Worm (Caenorhabditis elegans) whole organism, young adult: ENCODE measurements around the gene dnj-3.

Experiments used
- B0336.3 ChIP-seq: fragments of 200-800 bp; sonication (Bioruptor generic); IDR thresholded peaks from 2 replicates; pipeline ENCODE4 v1.3.6; 2022; ENCODE audit warnings: missing genetic modification characterization, missing compliant biosample characterization
- F49E8.2 ChIP-seq: sonication (generic microtip); optimal IDR thresholded peaks from 3 replicates; lab custom pipeline; 2017; ENCODE audit warnings: missing genetic modification characterization, mild to moderate bottlenecking, missing compliant biosample characterization, antibody characterized with exemption, moderate library complexity; ENCODE audit not compliant: insufficient read depth
- F52B5.7 ChIP-seq: sonication (generic microtip); optimal IDR thresholded peaks from 2 replicates; lab custom pipeline; 2016; ENCODE audit warnings: mild to moderate bottlenecking, missing genetic modification characterization, missing compliant biosample characterization
- F55B11.4 ChIP-seq: sonication (generic microtip); optimal IDR thresholded peaks from 2 replicates; lab custom pipeline; 2016; ENCODE audit warnings: missing compliant biosample characterization, missing genetic modification characterization, borderline replicate concordance; ENCODE audit not compliant: insufficient read depth
- Y56A3A.18 ChIP-seq: fragments of 200-800 bp; sonication (Bioruptor generic); IDR thresholded peaks from 2 replicates; pipeline ENCODE4 v1.3.6; 2022; ENCODE audit warnings: missing genetic modification reagents, missing genetic modification characterization, missing compliant biosample characterization
- athp-1 ChIP-seq: sonication (generic microtip); optimal IDR thresholded peaks from 2 replicates; lab custom pipeline; 2017; ENCODE audit warnings: mild to moderate bottlenecking, missing genetic modification characterization, missing compliant biosample characterization
- lin-26 ChIP-seq: fragments of 200-800 bp; sonication (Bioruptor generic); IDR thresholded peaks from 2 replicates; pipeline ENCODE4 v1.3.6; 2022; ENCODE audit warnings: missing genetic modification reagents, missing genetic modification characterization, missing compliant biosample characterization
- nhr-80 ChIP-seq: sonication (generic microtip); optimal IDR thresholded peaks from 2 replicates; lab custom pipeline; 2016; ENCODE audit warnings: missing genetic modification characterization, missing compliant biosample characterization
- pha-4 ChIP-seq: fragments of 150-350 bp; sonication (generic microtip); optimal IDR thresholded peaks from 2 replicates; lab custom pipeline; 2014; ENCODE audit warnings: missing biosample characterization, missing genetic modification reagents, missing genetic modification characterization
- sea-2 ChIP-seq: fragments of 200-800 bp; sonication (Bioruptor generic); IDR thresholded peaks from 2 replicates; pipeline ENCODE4 v1.3.6; 2022; ENCODE audit warnings: missing genetic modification characterization, missing compliant biosample characterization
- snpc-4 ChIP-seq, 5 experiments: fragments of 150-350 bp in 1 of 5; sonication (generic microtip) in 4 of 5; optimal IDR thresholded peaks; 2 replicates each; lab custom pipeline; 2014 to 2018; ENCODE audit warnings: missing genetic modification characterization in 5 of 5, missing biosample characterization in 3 of 5, antibody characterized with exemption in 2 of 5, mild to moderate bottlenecking in 2 of 5, missing compliant biosample characterization in 2 of 5, missing genotype in 2 of 5, moderate library complexity in 2 of 5, missing genetic modification reagents in 1 of 5
- unc-62 ChIP-seq: fragments of 150-350 bp; optimal IDR thresholded peaks from 2 replicates; lab custom pipeline; 2014; ENCODE audit warnings: missing biosample characterization, missing genetic modification reagents, missing genetic modification characterization

DNA sequence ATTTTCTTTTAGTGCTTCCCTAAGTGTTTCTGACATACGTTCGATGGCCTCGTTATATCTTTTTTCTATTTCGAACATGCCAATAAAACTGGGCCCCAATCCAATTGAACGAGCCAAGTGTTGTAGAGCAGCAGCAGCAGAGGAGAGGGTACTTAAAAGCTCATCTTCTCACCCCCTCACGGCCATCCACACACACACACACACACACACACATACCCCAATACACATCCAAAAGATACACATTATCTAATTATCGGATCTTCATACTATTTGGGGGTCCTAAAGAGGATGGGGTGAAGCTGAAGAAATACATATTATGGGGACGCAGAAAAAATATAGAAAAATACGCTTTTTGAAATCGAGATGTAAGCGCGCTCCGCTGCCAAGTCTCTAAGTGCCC, 4.3 kb downstream of the dnj-3 start:
- TF ChIP-seq unc-62 (GFP tag; lab: Kevin White, UChicago) = no peak
- no peak for TF ChIP-seq F49E8.2 (tag; lab: Kevin White, UChicago)
- no peak for TF ChIP-seq B0336.3
- TF ChIP-seq lin-26 (GFP tag; lab: Robert Waterston, UW) = no peak
- TF ChIP-seq nhr-80 (tag; lab: Kevin White, UChicago) = no peak
- no peak for TF ChIP-seq pha-4 (tag; lab: Kevin White, UChicago)
- no peak for TF ChIP-seq athp-1 (tag; lab: Kevin White, UChicago)
- no peak for TF ChIP-seq Y56A3A.18 (GFP tag; lab: Robert Waterston, UW)
- no peak for TF ChIP-seq snpc-4 (GFP tag; optimal IDR thresholded peaks at IDR 0.05; lab: Kevin White, UChicago)
- no peak for TF ChIP-seq snpc-4 (tag; optimal IDR thresholded peaks at IDR 0.05; lab: Kevin White, UChicago)
- TF ChIP-seq F55B11.4 = no peak
- no peak for TF ChIP-seq sea-2 (GFP tag; lab: Robert Waterston, UW)
- no peak for TF ChIP-seq F52B5.7 (tag; lab: Kevin White, UChicago)
